Fruit fly (Drosophila melanogaster) whole organism: ENCODE data around the gene PH4alphaSG2.

Experiments used
- CG8478 ChIP-seq: fragments of >200 bp; optimal IDR thresholded peaks from 2 replicates; lab custom pipeline; 2018; ENCODE audit warnings: inconsistent platforms
- Dll ChIP-seq: fragments of >200 bp; optimal IDR thresholded peaks from 2 replicates; lab custom pipeline; 2017
- EcR ChIP-seq, 2 experiments: fragments of >200 bp; optimal IDR thresholded peaks; 2 replicates each; lab custom pipeline; 2017; ENCODE audit warnings: missing biosample characterization in 2 of 2, missing genetic modification characterization in 2 of 2, missing genetic modification reagents in 2 of 2
- pan ChIP-seq: fragments of >200 bp; optimal IDR thresholded peaks from 2 replicates; lab custom pipeline; 2017
- psq ChIP-seq: fragments of >200 bp; optimal IDR thresholded peaks from 2 replicates; lab custom pipeline; 2017
- usp ChIP-seq: fragments of >200 bp; optimal IDR thresholded peaks from 2 replicates; lab custom pipeline; 2017; ENCODE audit warnings: missing biosample characterization, missing genetic modification characterization, mixed read lengths

The PH4alphaSG2 gene

DNA sequence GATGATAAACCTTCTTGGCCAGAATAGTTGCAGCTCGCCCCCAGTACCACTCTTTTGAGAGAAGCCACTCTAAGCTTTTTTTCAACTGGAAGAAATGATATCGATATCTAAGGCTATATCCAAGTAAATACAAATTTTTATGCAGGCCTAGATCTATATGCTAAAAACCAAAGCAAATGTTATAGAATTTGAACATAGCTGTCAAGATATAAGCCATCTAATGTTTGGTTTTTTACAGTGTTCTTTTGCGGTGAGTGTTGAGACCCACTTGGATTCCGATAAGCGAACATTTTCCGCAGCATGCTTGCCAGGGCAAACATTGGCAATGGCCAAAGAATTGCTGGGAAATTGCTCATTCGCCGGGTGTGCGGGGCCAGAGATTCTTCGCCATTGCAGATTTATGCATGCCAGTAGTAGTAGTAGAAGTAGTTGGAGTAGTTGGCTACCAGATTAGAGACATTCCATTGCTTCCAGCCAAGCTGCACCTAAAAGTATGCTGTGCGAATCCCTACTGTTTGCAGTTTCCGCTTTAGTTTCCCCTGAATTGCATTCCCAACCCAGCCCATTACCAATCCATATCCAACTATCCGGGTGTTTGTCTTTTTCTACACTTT lies 38.9 kb downstream of the PH4alphaSG2 start:
- TF ChIP-seq psq (lab: Kevin White, UChicago) (no peak), EcR (GFP tag; optimal IDR thresholded peaks at IDR 0.05; lab: Kevin White, UChicago) (no peak), pan (no peak), usp (GFP tag; lab: Kevin White, UChicago) (no peak), Dll (lab: Kevin White, UChicago) (no peak), CG8478 (lab: Kevin White, UChicago) (no peak)

DNA sequence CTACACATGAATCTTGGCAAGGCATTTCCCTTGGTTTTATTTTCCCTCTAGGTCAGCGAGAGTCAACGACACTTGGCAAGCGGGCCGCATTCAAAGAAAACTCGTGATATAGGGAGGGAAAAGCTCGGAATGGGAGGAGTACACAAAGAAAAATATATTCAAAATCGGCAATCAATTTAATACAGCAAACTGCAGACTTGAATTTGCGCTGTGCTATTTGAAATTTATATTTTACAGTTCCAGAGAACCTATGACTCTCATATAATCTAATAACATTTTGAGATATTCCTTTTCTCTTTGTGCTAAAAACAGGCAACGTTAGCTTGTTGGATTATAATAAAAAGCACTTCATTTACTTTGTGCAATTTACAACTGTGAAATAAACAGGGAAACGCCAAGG lies 39.7 kb downstream of the PH4alphaSG2 start:
- TF ChIP-seq CG8478 (lab: Kevin White, UChicago) = no peak
- no peak for TF ChIP-seq psq (lab: Kevin White, UChicago)
- no peak for TF ChIP-seq pan

DNA sequence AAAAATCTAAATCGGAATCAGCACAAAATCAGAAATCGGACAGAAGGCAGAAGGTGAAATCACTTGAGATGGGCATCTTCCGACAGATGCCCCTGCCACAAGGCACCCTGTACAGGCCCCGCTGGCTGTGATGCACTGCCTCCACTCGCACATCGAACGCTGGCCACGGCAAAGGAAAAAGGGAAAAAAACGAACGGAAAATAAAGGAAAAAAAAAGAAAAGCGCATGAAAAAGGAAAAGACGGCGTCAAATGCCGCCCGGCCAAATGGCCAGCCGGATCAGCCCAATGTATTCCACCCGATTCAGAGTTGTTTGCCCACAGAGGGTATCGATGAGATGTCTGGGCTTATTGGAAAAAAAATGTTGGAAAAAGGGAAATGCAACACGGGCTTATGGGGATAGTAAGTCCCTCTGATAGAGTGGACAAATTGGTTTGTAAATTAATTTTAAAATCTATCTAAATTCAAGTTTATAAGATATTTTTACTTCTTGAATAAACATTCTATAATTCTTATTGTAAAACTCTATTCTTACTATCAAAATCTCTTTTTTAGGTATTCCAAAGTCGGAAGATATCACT lies 41.3 kb downstream of the PH4alphaSG2 start:
- TF ChIP-seq usp (GFP tag; lab: Kevin White, UChicago) (no peak), Dll (lab: Kevin White, UChicago) (no peak), pan (no peak), EcR (GFP tag; optimal IDR thresholded peaks at IDR 0.05; lab: Kevin White, UChicago) (no peak), psq (lab: Kevin White, UChicago) (no peak), CG8478 (lab: Kevin White, UChicago) (no peak)

DNA sequence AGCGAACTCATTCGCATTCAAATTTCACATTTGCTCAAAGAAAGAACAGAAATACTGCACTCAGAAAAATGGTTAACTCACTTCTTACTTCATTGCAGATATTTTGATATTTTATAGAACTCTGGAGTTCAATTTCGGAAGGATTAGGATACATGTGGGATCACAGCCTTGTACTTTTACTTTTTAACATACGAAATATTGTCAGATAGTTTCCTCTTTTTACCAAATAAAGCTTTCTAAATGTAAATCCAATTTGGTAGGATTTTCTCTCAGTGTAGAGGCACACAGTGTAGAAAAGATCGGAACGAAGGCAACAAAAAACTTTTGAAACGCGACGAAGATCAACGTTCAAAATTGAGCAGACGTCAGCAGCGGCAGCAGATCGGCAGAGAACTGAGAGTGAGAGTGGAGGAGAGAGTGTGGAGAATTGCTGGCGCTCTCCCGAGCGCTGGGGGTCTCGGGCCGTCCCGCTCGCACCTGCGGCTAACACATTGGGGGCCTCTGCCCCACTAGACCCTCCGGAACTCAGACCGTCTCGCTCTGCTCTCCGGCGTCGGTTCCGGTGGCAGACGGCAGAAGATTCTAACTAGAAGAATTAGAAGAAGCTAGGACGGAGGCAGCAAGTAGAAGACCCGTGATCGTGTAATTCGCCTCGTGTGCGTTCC lies 42.2 kb downstream of the PH4alphaSG2 start, which contains the start of gene tmod:
TSS of gene tmod (plus strand) at position 619 of the 665 bp plus-strand sequence.
- no peak for TF ChIP-seq CG8478 (lab: Kevin White, UChicago)
- TF ChIP-seq psq (lab: Kevin White, UChicago) = no peak
- TF ChIP-seq EcR (GFP tag; optimal IDR thresholded peaks at IDR 0.05; lab: Kevin White, UChicago) = no peak
- TF ChIP-seq usp (GFP tag; lab: Kevin White, UChicago) = no peak
- peak; percentile 82 for TF ChIP-seq Dll (lab: Kevin White, UChicago)
- no peak for TF ChIP-seq pan

DNA sequence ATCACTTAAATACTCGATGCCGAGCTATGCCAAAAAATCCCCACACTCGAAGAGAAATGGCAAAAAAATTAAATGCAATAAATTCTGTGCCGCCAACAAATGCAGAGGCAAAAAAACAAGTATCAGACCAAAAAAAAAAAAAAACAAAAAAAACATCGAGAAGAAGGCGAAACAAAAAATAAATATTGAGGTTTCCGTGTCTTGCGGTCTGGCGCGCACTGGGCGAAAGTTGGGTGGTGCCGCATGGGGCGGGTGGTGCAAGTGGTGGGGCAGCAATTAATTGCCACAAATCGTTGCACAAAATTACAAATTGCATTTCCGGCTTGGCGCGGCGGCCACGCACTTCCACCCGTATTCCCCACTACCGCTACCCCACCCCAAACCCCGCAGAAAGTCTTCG lies 44.6 kb downstream of the PH4alphaSG2 start:
- TF ChIP-seq psq (lab: Kevin White, UChicago) = no peak
- no peak for TF ChIP-seq Dll (lab: Kevin White, UChicago)
- TF ChIP-seq pan = no peak
- TF ChIP-seq EcR (GFP tag; optimal IDR thresholded peaks at IDR 0.05; lab: Kevin White, UChicago) = no peak
- no peak for TF ChIP-seq CG8478 (lab: Kevin White, UChicago)
- TF ChIP-seq usp (GFP tag; lab: Kevin White, UChicago) = no peak

DNA sequence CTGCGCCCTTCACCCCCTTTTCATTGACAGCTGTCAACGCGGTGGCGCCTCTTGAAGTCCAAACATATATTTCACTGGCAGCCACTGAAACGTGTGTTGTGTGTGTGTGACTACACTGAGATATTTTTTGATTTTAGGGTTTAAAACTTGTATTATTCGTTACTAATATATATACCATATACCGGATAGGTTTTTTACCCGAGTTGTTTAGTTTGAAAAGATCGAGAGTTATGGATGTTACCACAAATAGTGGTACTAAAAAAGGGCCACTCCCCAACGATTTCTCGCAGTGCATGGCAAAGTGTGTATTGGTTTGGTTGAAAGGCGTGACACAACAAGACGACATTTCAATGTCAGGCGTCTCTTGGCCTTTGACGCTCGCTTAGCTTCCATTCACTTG lies 46.6 kb downstream of the PH4alphaSG2 start:
- TF ChIP-seq pan (no peak), CG8478 (lab: Kevin White, UChicago) (no peak), psq (lab: Kevin White, UChicago) (no peak)

DNA sequence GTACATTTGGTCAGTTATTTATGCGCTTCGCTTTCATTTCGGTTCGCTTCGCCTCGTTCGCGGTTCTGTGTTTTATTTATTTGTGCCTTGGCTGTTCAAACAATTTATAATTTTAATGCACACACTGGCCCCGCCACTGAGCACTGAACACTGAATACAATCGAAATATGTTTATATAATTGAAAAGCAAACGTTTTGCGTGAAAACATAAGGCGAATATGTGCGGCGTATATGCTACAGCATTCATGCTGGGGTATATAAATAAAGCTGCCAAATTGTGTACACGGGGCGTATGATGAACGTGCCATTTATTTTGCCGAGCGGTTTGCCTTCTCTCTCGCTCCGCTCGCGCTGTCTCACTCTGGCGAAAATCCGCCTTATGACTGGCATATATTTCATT lies 47.0 kb downstream of the PH4alphaSG2 start:
- TF ChIP-seq CG8478 (lab: Kevin White, UChicago) (no peak), pan (no peak), usp (GFP tag; lab: Kevin White, UChicago) (no peak), psq (lab: Kevin White, UChicago) (no peak), Dll (lab: Kevin White, UChicago) (no peak), EcR (GFP tag; optimal IDR thresholded peaks at IDR 0.05; lab: Kevin White, UChicago) (no peak)

DNA sequence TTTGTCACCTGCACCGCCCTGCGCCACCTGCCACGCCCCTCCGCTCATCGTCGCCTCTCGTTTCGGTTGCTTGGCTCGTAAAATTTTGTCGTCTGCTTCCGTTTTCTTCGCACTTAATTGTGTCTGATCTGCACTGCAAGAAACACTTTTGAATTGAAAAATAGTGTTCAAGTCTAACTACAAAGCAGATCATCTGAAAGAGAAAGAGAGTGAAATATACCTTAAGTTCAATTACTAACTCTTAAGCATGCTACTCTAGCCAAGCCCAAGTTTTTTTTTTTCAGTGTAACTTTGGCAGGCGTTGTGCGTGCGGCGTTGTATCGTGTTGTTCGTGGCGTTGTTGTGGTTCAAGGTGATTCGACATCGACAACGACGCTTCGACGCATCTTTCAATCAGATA lies 50.3 kb downstream of the PH4alphaSG2 start:
- TF ChIP-seq EcR (GFP tag; optimal IDR thresholded peaks at IDR 0.05; lab: Kevin White, UChicago) (no peak), Dll (lab: Kevin White, UChicago) (no peak), usp (GFP tag; lab: Kevin White, UChicago) (no peak), psq (lab: Kevin White, UChicago) (no peak), CG8478 (lab: Kevin White, UChicago) (no peak), pan (no peak)

DNA sequence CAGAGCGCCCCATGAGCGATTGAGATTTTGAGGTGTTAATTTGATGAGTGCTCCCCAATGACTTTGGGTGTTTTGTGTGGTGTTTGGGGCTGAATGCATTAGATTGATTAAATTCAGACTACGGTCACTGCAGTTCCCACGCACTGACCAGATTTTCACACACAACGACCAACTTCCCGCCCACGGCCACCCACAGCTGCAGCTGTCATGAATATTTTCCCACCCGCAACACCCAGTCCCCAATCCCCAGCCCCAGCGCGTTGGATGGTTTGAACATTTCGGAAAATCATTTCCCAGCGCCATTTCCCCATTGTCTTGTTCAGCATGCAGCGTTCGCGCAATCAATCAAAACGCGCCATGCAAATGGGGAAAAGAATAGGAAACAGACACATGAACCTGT lies 51.6 kb downstream of the PH4alphaSG2 start:
- TF ChIP-seq CG8478 (lab: Kevin White, UChicago) (no peak), EcR (GFP tag; optimal IDR thresholded peaks at IDR 0.05; lab: Kevin White, UChicago) (no peak), usp (GFP tag; lab: Kevin White, UChicago) (no peak), psq (lab: Kevin White, UChicago) (no peak), pan (no peak), Dll (lab: Kevin White, UChicago) (no peak)
